Fruit fly (Drosophila melanogaster) whole organism, embryonic: ENCODE data around the gene Ino80.

Experiments
- Adf1 ChIP-seq: fragments of 200-800 bp; sonication (Bioruptor generic); IDR thresholded peaks from 2 replicates; pipeline ENCODE4 v1.3.6; 2022; ENCODE audit warnings: missing biosample characterization, missing genetic modification characterization
- B-H2 ChIP-seq: fragments of 200-800 bp; sonication (Bioruptor generic); optimal IDR thresholded peaks from 2 replicates; lab custom pipeline; 2018; ENCODE audit warnings: missing biosample characterization, mild to moderate bottlenecking, missing genetic modification characterization
- CG11504 ChIP-seq: fragments of 200-800 bp; sonication (Bioruptor generic); optimal IDR thresholded peaks from 3 replicates; lab custom pipeline; 2019; ENCODE audit warnings: missing biosample characterization, mild to moderate bottlenecking, missing genetic modification characterization, moderate library complexity
- CG12744 ChIP-seq: fragments of 200-800 bp; sonication (Bioruptor generic); optimal IDR thresholded peaks from 2 replicates; lab custom pipeline; 2016; ENCODE audit warnings: missing biosample characterization, missing genetic modification characterization
- CG13296 ChIP-seq: fragments of 200-800 bp; sonication (Bioruptor generic); optimal IDR thresholded peaks from 3 replicates; lab custom pipeline; 2018; ENCODE audit warnings: missing biosample characterization, mild to moderate bottlenecking, missing genetic modification characterization
- CG13894 ChIP-seq: fragments of 200-800 bp; sonication (Bioruptor generic); optimal IDR thresholded peaks from 3 replicates; lab custom pipeline; 2018; ENCODE audit warnings: missing biosample characterization, mild to moderate bottlenecking, missing genetic modification characterization, moderate library complexity
- CG14965 ChIP-seq: fragments of 200-800 bp; sonication (Bioruptor generic); optimal IDR thresholded peaks from 2 replicates; lab custom pipeline; 2016; ENCODE audit warnings: missing biosample characterization, missing genetic modification characterization, borderline replicate concordance
- CG15269 ChIP-seq: fragments of 200-800 bp; sonication (Bioruptor generic); optimal IDR thresholded peaks from 2 replicates; lab custom pipeline; 2018; ENCODE audit warnings: missing biosample characterization, mild to moderate bottlenecking, missing genetic modification characterization, moderate library complexity
- CG1529 ChIP-seq: fragments of 200-800 bp; sonication (Bioruptor generic); optimal IDR thresholded peaks from 3 replicates; lab custom pipeline; 2018; ENCODE audit warnings: missing biosample characterization, missing genetic modification characterization
- CG15479 ChIP-seq: fragments of 200-800 bp; sonication (Bioruptor generic); optimal IDR thresholded peaks from 3 replicates; lab custom pipeline; 2019; ENCODE audit warnings: missing biosample characterization, mild to moderate bottlenecking, missing genetic modification characterization, moderate library complexity
- CG18599 ChIP-seq: fragments of 200-800 bp; sonication (Bioruptor generic); optimal IDR thresholded peaks from 3 replicates; lab custom pipeline; 2017; ENCODE audit warnings: missing biosample characterization, missing genetic modification characterization, mild to moderate bottlenecking, moderate library complexity, missing genetic modification reagents
- CG2116 ChIP-seq: fragments of 200-800 bp; sonication (Bioruptor generic); optimal IDR thresholded peaks from 3 replicates; lab custom pipeline; 2018; ENCODE audit warnings: missing biosample characterization, mild to moderate bottlenecking, missing genetic modification characterization
- CG30403 ChIP-seq: fragments of 200-800 bp; sonication (Bioruptor generic); optimal IDR thresholded peaks from 3 replicates; lab custom pipeline; 2016; ENCODE audit warnings: missing biosample characterization, missing genetic modification characterization
- CG3838 ChIP-seq: fragments of 200-800 bp; sonication (Bioruptor generic); optimal IDR thresholded peaks from 3 replicates; lab custom pipeline; 2016; ENCODE audit warnings: missing biosample characterization, missing genetic modification characterization
- CG4424 ChIP-seq: fragments of 200-800 bp; sonication (Bioruptor generic); optimal IDR thresholded peaks from 3 replicates; lab custom pipeline; 2016; ENCODE audit warnings: missing biosample characterization, missing genetic modification characterization
- CG4820 ChIP-seq: fragments of 200-800 bp; sonication (Bioruptor generic); optimal IDR thresholded peaks from 3 replicates; lab custom pipeline; 2016; ENCODE audit warnings: missing biosample characterization, missing genetic modification characterization
- CG8944 ChIP-seq: fragments of 200-800 bp; sonication (Bioruptor generic); optimal IDR thresholded peaks from 3 replicates; lab custom pipeline; 2016; ENCODE audit warnings: missing biosample characterization, missing genetic modification characterization
- CoRest ChIP-seq: fragments of 200-800 bp; sonication (Bioruptor generic); optimal IDR thresholded peaks from 3 replicates; lab custom pipeline; 2018; ENCODE audit warnings: missing biosample characterization, mild to moderate bottlenecking, missing genetic modification characterization, moderate library complexity
- Drgx ChIP-seq: fragments of 200-800 bp; sonication (Bioruptor generic); IDR thresholded peaks from 2 replicates; pipeline ENCODE4 v1.3.6; 2022; ENCODE audit warnings: missing biosample characterization, missing genetic modification characterization
- E2f2 ChIP-seq: fragments of 200-800 bp; sonication (Bioruptor generic); IDR thresholded peaks from 2 replicates; pipeline ENCODE4 v1.3.6; 2022; ENCODE audit warnings: missing biosample characterization, missing genetic modification characterization
- Fer2 ChIP-seq: fragments of 200-800 bp; sonication (Bioruptor generic); optimal IDR thresholded peaks from 2 replicates; lab custom pipeline; 2018; ENCODE audit warnings: missing biosample characterization, mild to moderate bottlenecking, missing genetic modification characterization, moderate library complexity
- Hand ChIP-seq: fragments of 200-800 bp; sonication (Bioruptor generic); optimal IDR thresholded peaks from 2 replicates; lab custom pipeline; 2017; ENCODE audit warnings: mild to moderate bottlenecking, missing biosample characterization, missing genetic modification reagents, missing genetic modification characterization
- Hey ChIP-seq: fragments of 200-800 bp; sonication (Bioruptor generic); optimal IDR thresholded peaks from 3 replicates; lab custom pipeline; 2018; ENCODE audit warnings: missing biosample characterization, mild to moderate bottlenecking, missing genetic modification characterization
- Nf-YA ChIP-seq: fragments of 200-800 bp; sonication (Bioruptor generic); IDR thresholded peaks from 2 replicates; pipeline ENCODE4 v1.3.6; 2022; ENCODE audit warnings: missing biosample characterization, missing genetic modification characterization
- Pdp1 ChIP-seq, 2 experiments: fragments of 200-800 bp; sonication (Bioruptor generic); optimal IDR thresholded peaks; 3 replicates each; lab custom pipeline; 2016; ENCODE audit warnings: missing biosample characterization in 2 of 2, missing genetic modification characterization in 2 of 2, mild to moderate bottlenecking in 1 of 2, moderate library complexity in 1 of 2
- al ChIP-seq: fragments of 200-800 bp; sonication (Bioruptor generic); IDR thresholded peaks from 2 replicates; pipeline ENCODE4 v1.3.6; 2022; ENCODE audit warnings: missing biosample characterization, missing genetic modification characterization
- ap ChIP-seq: fragments of 200-800 bp; sonication (Bioruptor generic); IDR thresholded peaks from 2 replicates; pipeline ENCODE4 v1.3.6; 2022; ENCODE audit warnings: missing biosample characterization, missing genetic modification characterization
- dimm ChIP-seq: fragments of 200-800 bp; sonication (Bioruptor generic); IDR thresholded peaks from 2 replicates; pipeline ENCODE4 v1.3.6; 2022; ENCODE audit warnings: missing biosample characterization, missing genetic modification characterization
- exex ChIP-seq: fragments of 200-800 bp; sonication (Bioruptor generic); optimal IDR thresholded peaks from 4 replicates; lab custom pipeline; 2018; ENCODE audit warnings: missing biosample characterization, mild to moderate bottlenecking, missing genetic modification characterization, moderate library complexity
- gcm2 ChIP-seq: fragments of 200-800 bp; sonication (Bioruptor generic); optimal IDR thresholded peaks from 2 replicates; lab custom pipeline; 2016; ENCODE audit warnings: missing biosample characterization, missing genetic modification characterization
- gem ChIP-seq: fragments of 200-800 bp; sonication (Bioruptor generic); optimal IDR thresholded peaks from 2 replicates; lab custom pipeline; 2019; ENCODE audit warnings: missing biosample characterization, mild to moderate bottlenecking, missing genetic modification characterization, moderate library complexity
- grn ChIP-seq: fragments of 200-800 bp; sonication (Bioruptor generic); optimal IDR thresholded peaks from 3 replicates; lab custom pipeline; 2017; ENCODE audit warnings: missing biosample characterization, missing genetic modification characterization
- gsb-n ChIP-seq: fragments of 200-800 bp; sonication (Bioruptor generic); optimal IDR thresholded peaks from 3 replicates; lab custom pipeline; 2018; ENCODE audit warnings: missing biosample characterization, mild to moderate bottlenecking, missing genetic modification characterization
- hb ChIP-seq: fragments of 200-800 bp; sonication (Bioruptor generic); IDR thresholded peaks from 3 replicates; pipeline ENCODE4 v1.3.6; 2022; ENCODE audit warnings: missing biosample characterization, missing genetic modification characterization; ENCODE audit not compliant: partially characterized antibody
- kni ChIP-seq: fragments of 200-800 bp; sonication (Bioruptor generic); optimal IDR thresholded peaks from 3 replicates; lab custom pipeline; 2017; ENCODE audit warnings: mild to moderate bottlenecking, missing biosample characterization, missing genetic modification reagents, missing genetic modification characterization
- lab ChIP-seq: fragments of 200-800 bp; sonication (Bioruptor generic); optimal IDR thresholded peaks from 3 replicates; lab custom pipeline; 2017; ENCODE audit warnings: missing biosample characterization, missing genetic modification characterization, mild to moderate bottlenecking, moderate library complexity, missing genetic modification reagents
- maf-S ChIP-seq: fragments of 200-800 bp; sonication (Bioruptor generic); optimal IDR thresholded peaks from 2 replicates; lab custom pipeline; 2016; ENCODE audit warnings: missing biosample characterization, missing genetic modification characterization
- mam ChIP-seq: fragments of 200-800 bp; sonication (Bioruptor generic); optimal IDR thresholded peaks from 3 replicates; lab custom pipeline; 2016; ENCODE audit warnings: missing biosample characterization, missing genetic modification characterization
- mirr ChIP-seq: fragments of 200-800 bp; sonication (Bioruptor generic); optimal IDR thresholded peaks from 3 replicates; lab custom pipeline; 2018; ENCODE audit warnings: missing biosample characterization, mild to moderate bottlenecking, missing genetic modification characterization
- nmo ChIP-seq: fragments of 200-800 bp; sonication (Bioruptor generic); optimal IDR thresholded peaks from 2 replicates; lab custom pipeline; 2018; ENCODE audit warnings: missing biosample characterization, mild to moderate bottlenecking, missing genetic modification characterization, moderate library complexity
- peb ChIP-seq: fragments of 200-800 bp; sonication (Bioruptor generic); IDR thresholded peaks from 2 replicates; pipeline ENCODE4 v1.3.6; 2022; ENCODE audit warnings: missing biosample characterization, missing genetic modification characterization
- pho ChIP-seq: fragments of 200-800 bp; sonication (Bioruptor generic); optimal IDR thresholded peaks from 2 replicates; lab custom pipeline; 2016; ENCODE audit warnings: missing biosample characterization, missing genetic modification characterization
- pnt ChIP-seq: fragments of 200-800 bp; sonication (Bioruptor generic); optimal IDR thresholded peaks from 3 replicates; lab custom pipeline; 2016; ENCODE audit warnings: missing biosample characterization, missing genetic modification characterization
- pum ChIP-seq: fragments of 200-800 bp; sonication (Bioruptor generic); optimal IDR thresholded peaks from 2 replicates; lab custom pipeline; 2016; ENCODE audit warnings: missing biosample characterization, missing genetic modification characterization
- sc ChIP-seq, 3 experiments: fragments of >200 bp in 2 of 3; fragments of 200-800 bp in 1 of 3; sonication (Bioruptor generic) in 1 of 3; optimal IDR thresholded peaks; 2 replicates in 2 of 3; 3 replicates in 1 of 3; lab custom pipeline; 2017; ENCODE audit warnings: mild to moderate bottlenecking in 1 of 3, missing biosample characterization in 1 of 3, missing genetic modification characterization in 1 of 3, missing genetic modification reagents in 1 of 3
- shn ChIP-seq: fragments of 200-800 bp; sonication (Bioruptor generic); optimal IDR thresholded peaks from 3 replicates; lab custom pipeline; 2016; ENCODE audit warnings: missing biosample characterization, missing genetic modification characterization
- sim ChIP-seq: fragments of 200-800 bp; sonication (Bioruptor generic); IDR thresholded peaks from 2 replicates; pipeline ENCODE4 v1.3.6; 2022; ENCODE audit warnings: missing biosample characterization, missing genetic modification characterization
- sisA ChIP-seq: fragments of 200-800 bp; sonication (Bioruptor generic); IDR thresholded peaks from 2 replicates; pipeline ENCODE4 v1.3.6; 2022; ENCODE audit warnings: missing biosample characterization, missing genetic modification characterization
- ttk ChIP-seq: fragments of 200-800 bp; sonication (Bioruptor generic); IDR thresholded peaks from 2 replicates; pipeline ENCODE4 v2.1.2; 2022; ENCODE audit warnings: missing biosample characterization, missing genetic modification characterization
- zf30C ChIP-seq: fragments of 200-800 bp; sonication (Bioruptor generic); optimal IDR thresholded peaks from 3 replicates; lab custom pipeline; 2018; ENCODE audit warnings: missing biosample characterization, mild to moderate bottlenecking, missing genetic modification characterization
- zfh1 ChIP-seq: fragments of 200-800 bp; sonication (Bioruptor generic); IDR thresholded peaks from 3 replicates; pipeline ENCODE4 v1.3.6; 2022; ENCODE audit warnings: missing biosample characterization, missing genetic modification characterization

The Ino80 gene

DNA sequence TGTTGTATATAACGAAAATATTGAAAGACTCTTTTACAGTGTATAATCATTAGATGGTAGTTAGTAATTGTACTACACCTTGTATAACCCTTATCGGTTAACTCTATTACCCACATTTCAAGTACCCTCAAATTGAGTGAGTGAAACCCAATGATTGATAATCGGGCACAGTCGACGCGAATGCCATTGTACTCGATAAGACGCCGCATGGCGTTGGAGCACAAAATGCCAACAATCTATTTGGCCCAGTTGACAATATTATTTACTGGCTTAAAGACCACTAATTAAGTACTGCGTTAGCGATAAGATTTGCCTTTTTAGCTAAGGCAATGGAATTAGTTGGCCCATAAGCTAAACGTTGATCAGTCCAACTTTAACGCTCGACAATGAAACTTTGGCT is 15.3 kb downstream of the Ino80 start, which contains the start of gene CG3734 (continued):
- TF ChIP-seq dimm (GFP tag; lab: Robert Waterston, UW) (no peak), exex (tag; lab: Kevin White, UChicago) (peak; percentile 99), CG15479 (GFP tag; lab: Kevin White, UChicago) (no peak), CG15269 (tag; lab: Kevin White, UChicago) (no peak), gem (tag; lab: Kevin White, UChicago) (no peak), CG13296 (GFP tag; lab: Kevin White, UChicago) (peak; percentile 15), Fer2 (tag; lab: Kevin White, UChicago) (no peak), Hey (tag; lab: Kevin White, UChicago) (peak; percentile 43), Adf1 (GFP tag; lab: Robert Waterston, UW) (no peak), zf30C (no peak), lab (GFP tag; lab: Kevin White, UChicago) (peak; percentile 41), hb (GFP tag; lab: Robert Waterston, UW) (no peak), grn (peak; percentile 69), Pdp1 (GFP tag; optimal IDR thresholded peaks at IDR 0.05; lab: Kevin White, UChicago) (peak in 1 of 2 experiments; percentile 47), kni (GFP tag; lab: Kevin White, UChicago) (no peak), zfh1 (GFP tag; lab: Robert Waterston, UW) (no peak), CG3838 (GFP tag; lab: Kevin White, UChicago) (no peak), CG1529 (GFP tag; lab: Kevin White, UChicago) (no peak), CG4424 (GFP tag; lab: Kevin White, UChicago) (no peak), CG2116 (GFP tag; lab: Kevin White, UChicago) (no peak), CG30403 (GFP tag; lab: Kevin White, UChicago) (no peak), E2f2 (GFP tag; lab: Robert Waterston, UW) (no peak), mirr (GFP tag; lab: Kevin White, UChicago) (peak; percentile 93), mam (no peak), CG14965 (GFP tag; lab: Kevin White, UChicago) (no peak), sisA (GFP tag; lab: Robert Waterston, UW) (no peak), CoRest (tag; lab: Kevin White, UChicago) (no peak), Nf-YA (GFP tag; lab: Robert Waterston, UW) (no peak), Hand (GFP tag; lab: Kevin White, UChicago) (no peak), Drgx (no peak), pum (GFP tag; lab: Kevin White, UChicago) (no peak), sim (no peak), gcm2 (GFP tag; lab: Kevin White, UChicago) (no peak), al (GFP tag; lab: Robert Waterston, UW) (no peak), ttk (GFP tag; lab: Robert Waterston, UW) (no peak), pnt (GFP tag; lab: Kevin White, UChicago) (no peak), ap (GFP tag; lab: Robert Waterston, UW) (no peak), peb (GFP tag; lab: Robert Waterston, UW) (no peak), nmo (GFP tag; lab: Kevin White, UChicago) (no peak), pho (no peak), sc (optimal IDR thresholded peaks at IDR 0.05; lab: Kevin White, UChicago) (no peak), sc (GFP tag; optimal IDR thresholded peaks at IDR 0.05; lab: Kevin White, UChicago) (no peak), shn (GFP tag; lab: Kevin White, UChicago) (no peak), maf-S (GFP tag; lab: Kevin White, UChicago) (no peak), CG8944 (GFP tag; lab: Kevin White, UChicago) (no peak), CG11504 (tag; lab: Kevin White, UChicago) (no peak), CG4820 (no peak), CG12744 (no peak), B-H2 (GFP tag; lab: Kevin White, UChicago) (peak; percentile 5), CG13894 (tag; lab: Kevin White, UChicago) (no peak), CG18599 (GFP tag; lab: Kevin White, UChicago) (peak; percentile 39), gsb-n (tag; lab: Kevin White, UChicago) (no peak)
